Fruit fly (Drosophila melanogaster) whole organism, adult: ENCODE results near the gene CG45075.

Experiments
- CG11617 ChIP-seq: fragments of 200-800 bp; sonication (Bioruptor generic); optimal IDR thresholded peaks from 2 replicates; lab custom pipeline; 2017; ENCODE audit warnings: mild to moderate bottlenecking, missing biosample characterization, missing genetic modification reagents, missing genetic modification characterization
- CG12768 ChIP-seq: fragments of 200-800 bp; sonication (Bioruptor generic); optimal IDR thresholded peaks from 2 replicates; lab custom pipeline; 2017; ENCODE audit warnings: missing biosample characterization, missing genetic modification characterization, mild to moderate bottlenecking, moderate library complexity, missing genetic modification reagents
- CG14711 ChIP-seq: fragments of 200-800 bp; sonication (Bioruptor generic); optimal IDR thresholded peaks from 2 replicates; lab custom pipeline; 2018; ENCODE audit warnings: missing biosample characterization, mild to moderate bottlenecking, missing genetic modification characterization, moderate library complexity
- CG1620 ChIP-seq: fragments of 200-800 bp; sonication (Bioruptor generic); optimal IDR thresholded peaks from 2 replicates; lab custom pipeline; 2016; ENCODE audit warnings: missing biosample characterization, missing genetic modification characterization
- CG33017 ChIP-seq: fragments of 200-800 bp; sonication (Bioruptor generic); optimal IDR thresholded peaks from 2 replicates; lab custom pipeline; 2018; ENCODE audit warnings: missing biosample characterization, mild to moderate bottlenecking, missing genetic modification characterization, moderate library complexity
- CG5204 ChIP-seq: fragments of 200-800 bp; sonication (Bioruptor generic); optimal IDR thresholded peaks from 2 replicates; lab custom pipeline; 2016; ENCODE audit warnings: missing biosample characterization, missing genetic modification characterization
- CG7045 ChIP-seq: fragments of 200-800 bp; sonication (Bioruptor generic); optimal IDR thresholded peaks from 2 replicates; lab custom pipeline; 2017; ENCODE audit warnings: missing biosample characterization, mild to moderate bottlenecking, missing genetic modification characterization
- CG7101 ChIP-seq: fragments of 200-800 bp; sonication (Bioruptor generic); optimal IDR thresholded peaks from 2 replicates; lab custom pipeline; 2018; ENCODE audit warnings: missing biosample characterization, mild to moderate bottlenecking, missing genetic modification characterization, moderate library complexity
- Clk ChIP-seq: fragments of 200-800 bp; sonication (Bioruptor generic); optimal IDR thresholded peaks from 2 replicates; lab custom pipeline; 2017; ENCODE audit warnings: missing biosample characterization, missing genetic modification characterization
- Crg-1 ChIP-seq: fragments of 200-800 bp; sonication (Bioruptor generic); optimal IDR thresholded peaks from 2 replicates; lab custom pipeline; 2016; ENCODE audit warnings: missing biosample characterization, missing genetic modification characterization
- Hr96 ChIP-seq: fragments of 200-800 bp; sonication (Bioruptor generic); optimal IDR thresholded peaks from 2 replicates; lab custom pipeline; 2016; ENCODE audit warnings: missing biosample characterization, missing genetic modification characterization
- Mnt ChIP-seq: fragments of 200-800 bp; sonication (Bioruptor generic); optimal IDR thresholded peaks from 2 replicates; lab custom pipeline; 2016; ENCODE audit warnings: missing biosample characterization, mild to moderate bottlenecking, missing genetic modification characterization
- bab1 ChIP-seq: fragments of 200-800 bp; sonication (Bioruptor generic); optimal IDR thresholded peaks from 3 replicates; lab custom pipeline; 2019; ENCODE audit warnings: missing biosample characterization, mild to moderate bottlenecking, missing genetic modification characterization, moderate library complexity
- cic ChIP-seq: fragments of 200-800 bp; sonication (Bioruptor generic); optimal IDR thresholded peaks from 2 replicates; lab custom pipeline; 2017; ENCODE audit warnings: missing biosample characterization, mild to moderate bottlenecking, missing genetic modification characterization, moderate library complexity
- cnc ChIP-seq, 2 experiments: fragments of >200 bp; optimal IDR thresholded peaks; 2 replicates each; lab custom pipeline; 2017
- kay ChIP-seq: fragments of 200-800 bp; sonication (Bioruptor generic); peaks from one replicate; lab custom pipeline; 2016; ENCODE audit warnings: missing biosample characterization, missing genetic modification characterization, borderline replicate concordance
- ovo ChIP-seq: fragments of 200-800 bp; sonication (Bioruptor generic); optimal IDR thresholded peaks from 2 replicates; lab custom pipeline; 2016; ENCODE audit warnings: missing biosample characterization, missing genetic modification characterization
- pad ChIP-seq: fragments of 200-800 bp; sonication (Bioruptor generic); optimal IDR thresholded peaks from 3 replicates; lab custom pipeline; 2017; ENCODE audit warnings: missing biosample characterization, missing genetic modification characterization, mild to moderate bottlenecking, moderate library complexity, missing genetic modification reagents
- tj ChIP-seq: fragments of 200-800 bp; sonication (Bioruptor generic); optimal IDR thresholded peaks from 3 replicates; lab custom pipeline; 2017; ENCODE audit warnings: missing biosample characterization, mild to moderate bottlenecking, missing genetic modification characterization, moderate library complexity
- toe ChIP-seq: fragments of 200-800 bp; sonication (Bioruptor generic); optimal IDR thresholded peaks from 2 replicates; lab custom pipeline; 2016; ENCODE audit warnings: missing biosample characterization, missing genetic modification characterization

The CG45075 gene

DNA sequence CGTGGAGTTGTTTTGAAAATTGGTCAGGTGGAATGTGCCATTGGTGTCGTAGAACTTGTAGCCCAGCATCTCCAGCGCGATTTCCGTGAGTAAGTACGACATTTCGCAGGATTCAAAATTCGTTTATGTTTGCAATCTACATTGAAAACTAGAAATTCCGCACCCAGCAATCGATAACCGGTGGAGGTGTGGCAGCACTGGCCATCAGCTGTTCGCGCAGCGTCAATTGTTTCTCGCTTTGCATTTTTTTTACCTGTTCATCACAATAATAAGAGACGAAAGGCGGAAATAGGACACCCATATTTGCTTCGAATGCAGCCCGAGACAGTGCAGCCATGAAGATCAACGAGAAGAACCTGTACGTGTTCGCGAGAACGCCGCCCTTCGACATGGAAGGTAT is 42.7 kb upstream of the CG45075 start, which contains the start of the genes CG34179 and slmo:
TSS of gene CG34179 (minus strand) at position 165 of the 400 bp plus-strand sequence.
TSS of gene slmo (minus strand) at position 165 of the 400 bp plus-strand sequence.
- no peak for TF ChIP-seq Hr96
- peak; percentile 84 for TF ChIP-seq tj

- no peak for TF ChIP-seq CG5204
- peak; percentile 24 for TF ChIP-seq bab1
Measured at dm6 chr2L:6050575-6050974, 40.6 kb upstream of the CG45075 start, which contains the start of gene CG9135. Gene CG9135 (plus strand): TSS chr2L:6050800.

DNA sequence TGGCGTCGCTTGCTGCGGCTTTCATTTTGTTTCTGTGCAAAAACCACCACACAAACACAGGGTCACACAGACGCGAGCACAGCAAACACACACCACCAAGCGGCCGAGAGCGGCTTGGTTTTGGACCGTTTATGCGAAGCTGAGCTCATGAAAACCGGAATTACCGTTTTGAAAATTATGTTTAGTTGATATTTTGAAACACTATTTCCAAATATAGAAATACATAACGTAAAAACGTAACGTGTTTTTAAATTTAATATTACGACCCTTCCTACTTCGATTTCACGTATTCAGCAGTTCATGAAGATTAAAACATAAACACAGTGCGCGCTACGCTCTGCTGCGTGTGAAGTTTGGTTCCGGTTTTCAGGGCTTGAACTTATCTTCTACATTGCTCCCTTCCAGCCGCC is 40.0 kb upstream of the CG45075 start:
- TF ChIP-seq CG33017 (peak; percentile 96), CG12768 (GFP tag; lab: Kevin White, UChicago) (peak; percentile 90), CG11617 (GFP tag; lab: Kevin White, UChicago) (peak; percentile 94), Hr96 (peak; percentile 95), Crg-1 (GFP tag; lab: Kevin White, UChicago) (peak; percentile 34), cnc (optimal IDR thresholded peaks at IDR 0.05; lab: Kevin White, UChicago) (no peak), Mnt (GFP tag; lab: Kevin White, UChicago) (peak; percentile 66), CG7101 (tag; lab: Kevin White, UChicago) (peak; percentile 94), CG7045 (GFP tag; lab: Kevin White, UChicago) (peak; percentile 94), tj (peak; percentile 71), bab1 (peak; percentile 95), CG5204 (no peak), kay (GFP tag; lab: Kevin White, UChicago) (no peak), cic (GFP tag; lab: Kevin White, UChicago) (peak; percentile 60), toe (GFP tag; lab: Kevin White, UChicago) (peak; percentile 90), CG1620 (GFP tag; lab: Kevin White, UChicago) (peak; percentile 57), Clk (GFP tag; lab: Kevin White, UChicago) (peak; percentile 47), CG14711 (tag; lab: Kevin White, UChicago) (peak; percentile 88), ovo (GFP tag; lab: Kevin White, UChicago) (peak; percentile 3), pad (GFP tag; lab: Kevin White, UChicago) (peak; percentile 59)

- TF ChIP-seq CG7101 (tag; lab: Kevin White, UChicago) = no peak
- no peak for TF ChIP-seq CG33017
- TF ChIP-seq Crg-1 (GFP tag; lab: Kevin White, UChicago) = no peak
Measured at dm6 chr2L:6053874-6054469, 37.2 kb upstream of the CG45075 start, which contains the start of gene CG13995. Gene CG13995 (plus strand): TSS chr2L:6054302.

- TF ChIP-seq CG7045 (GFP tag; lab: Kevin White, UChicago) = no peak
- no peak for TF ChIP-seq ovo (GFP tag; lab: Kevin White, UChicago)
- no peak for TF ChIP-seq CG14711 (tag; lab: Kevin White, UChicago)
- TF ChIP-seq CG33017 = no peak
- TF ChIP-seq Clk (GFP tag; lab: Kevin White, UChicago) = no peak
- TF ChIP-seq CG7101 (tag; lab: Kevin White, UChicago) = no peak
- TF ChIP-seq CG1620 (GFP tag; lab: Kevin White, UChicago) = no peak
- no peak for TF ChIP-seq CG5204
- no peak for TF ChIP-seq Crg-1 (GFP tag; lab: Kevin White, UChicago)
Measured at dm6 chr2L:6060210-6060609, 31.0 kb upstream of the CG45075 start, which contains the start of gene CG34180. Gene CG34180 (plus strand): TSS chr2L:6060510.

DNA sequence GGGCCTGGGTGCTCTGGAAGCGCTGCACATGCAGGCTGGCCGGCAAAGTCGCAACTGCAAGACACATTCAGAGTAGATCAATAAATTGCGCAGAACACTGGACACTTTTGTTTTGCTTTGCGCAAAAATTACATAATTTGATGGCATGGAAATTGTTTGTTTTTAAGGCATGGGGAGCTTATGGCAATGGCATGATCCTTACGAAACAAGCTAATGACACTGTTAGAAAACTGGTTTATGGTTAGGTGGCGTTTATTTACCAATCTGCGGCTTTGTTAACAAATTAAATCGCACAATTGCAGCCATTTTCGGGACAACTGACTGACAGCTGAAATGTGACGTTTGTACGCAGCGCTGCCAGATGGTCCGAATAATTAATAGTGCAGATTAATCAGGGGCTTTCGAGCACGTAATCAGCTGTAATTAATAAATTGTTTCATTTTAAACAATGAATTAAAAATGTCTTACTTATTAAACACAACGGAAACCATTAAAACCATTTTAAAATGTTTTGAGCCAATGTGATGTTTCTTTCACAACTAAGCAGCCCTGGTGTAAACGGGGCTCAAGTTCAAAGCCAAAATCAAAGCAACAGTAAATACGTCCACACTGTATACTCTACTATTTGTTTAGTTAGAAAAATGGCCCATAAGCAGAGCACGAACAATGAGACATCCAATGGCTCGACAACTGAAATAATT is 28.7 kb upstream of the CG45075 start, which contains the start of the genes ND-51 and CG13994:
TSS of gene ND-51 (minus strand) at position 376 of the 701 bp plus-strand sequence.
TSS of gene CG13994 (plus strand) at position 608 of the 701 bp plus-strand sequence.
- peak; percentile 74 for TF ChIP-seq ovo (GFP tag; lab: Kevin White, UChicago)
- TF ChIP-seq CG14711 (tag; lab: Kevin White, UChicago) = peak; percentile 78
- TF ChIP-seq CG12768 (GFP tag; lab: Kevin White, UChicago) = peak; percentile 76
- TF ChIP-seq CG11617 (GFP tag; lab: Kevin White, UChicago) = peak; percentile 83
- TF ChIP-seq CG7045 (GFP tag; lab: Kevin White, UChicago) = peak; percentile 83
- TF ChIP-seq CG33017 = peak; percentile 81
- peak; percentile 86 for TF ChIP-seq bab1
- TF ChIP-seq cic (GFP tag; lab: Kevin White, UChicago) = peak; percentile 80
- TF ChIP-seq CG7101 (tag; lab: Kevin White, UChicago) = peak; percentile 79
- peak; percentile 77 for TF ChIP-seq Mnt (GFP tag; lab: Kevin White, UChicago)
- no peak for TF ChIP-seq cnc (optimal IDR thresholded peaks at IDR 0.05; lab: Kevin White, UChicago)
- TF ChIP-seq toe (GFP tag; lab: Kevin White, UChicago) = peak; percentile 94
- peak; percentile 61 for TF ChIP-seq tj
- TF ChIP-seq Clk (GFP tag; lab: Kevin White, UChicago) = peak; percentile 81
- TF ChIP-seq Crg-1 (GFP tag; lab: Kevin White, UChicago) = peak; percentile 61
- peak; percentile 87 for TF ChIP-seq Hr96
- TF ChIP-seq kay (GFP tag; lab: Kevin White, UChicago) = no peak
- peak; percentile 67 for TF ChIP-seq pad (GFP tag; lab: Kevin White, UChicago)
- TF ChIP-seq CG5204 = no peak
- TF ChIP-seq CG1620 (GFP tag; lab: Kevin White, UChicago) = peak; percentile 85
